Worm (Caenorhabditis elegans) whole organism, L1 larva: ENCODE measurements around the gene F58F9.3.

ENCODE experiments used
- ceh-82 ChIP-seq, 3 experiments: fragments of 150-350 bp in 1 of 3; sonication (generic microtip) in 2 of 3; optimal IDR thresholded peaks; 2 replicates each; lab custom pipeline; 2014 to 2017; ENCODE audit warnings: missing biosample characterization in 3 of 3, missing genetic modification characterization in 3 of 3
- ceh-88 ChIP-seq: fragments of 200-800 bp; sonication (Bioruptor generic); IDR thresholded peaks from 2 replicates; pipeline ENCODE4 v1.3.6; 2022; ENCODE audit warnings: missing genetic modification characterization, missing compliant biosample characterization
- ces-1 ChIP-seq: fragments of 150-350 bp; optimal IDR thresholded peaks from 2 replicates; lab custom pipeline; 2014; ENCODE audit warnings: missing biosample characterization, missing genetic modification reagents, missing genetic modification characterization
- lin-13 ChIP-seq: fragments of 150-350 bp; optimal IDR thresholded peaks from 2 replicates; lab custom pipeline; 2014; ENCODE audit warnings: missing biosample characterization, missing genetic modification reagents, missing genetic modification characterization
- mep-1 ChIP-seq: fragments of 150-350 bp; optimal IDR thresholded peaks from 2 replicates; lab custom pipeline; 2014; ENCODE audit warnings: missing biosample characterization, missing genetic modification characterization
- nhr-11 ChIP-seq: fragments of 150-350 bp; optimal IDR thresholded peaks from 2 replicates; lab custom pipeline; 2014; ENCODE audit warnings: missing biosample characterization, missing genetic modification characterization
- nhr-237 ChIP-seq: fragments of 150-350 bp; optimal IDR thresholded peaks from 2 replicates; lab custom pipeline; 2014; ENCODE audit warnings: missing biosample characterization, missing genetic modification characterization
- nhr-77 ChIP-seq: fragments of 150-350 bp; optimal IDR thresholded peaks from 2 replicates; lab custom pipeline; 2014; ENCODE audit warnings: missing biosample characterization, missing genetic modification characterization
- nhr-90 ChIP-seq: sonication (generic microtip); optimal IDR thresholded peaks from 2 replicates; lab custom pipeline; 2016; ENCODE audit warnings: mild to moderate bottlenecking, missing genetic modification characterization, missing compliant biosample characterization; ENCODE audit not compliant: poor library complexity
- sptf-1 ChIP-seq: fragments of 150-350 bp; optimal IDR thresholded peaks from 2 replicates; lab custom pipeline; 2014; ENCODE audit warnings: missing biosample characterization, missing genetic modification characterization
- zip-4 ChIP-seq: fragments of 200-800 bp; sonication (Bioruptor generic); optimal IDR thresholded peaks from 2 replicates; lab custom pipeline; 2018; ENCODE audit warnings: mild to moderate bottlenecking, missing genetic modification characterization, moderate library complexity, missing compliant biosample characterization
- ztf-11 ChIP-seq, 2 experiments: sonication (generic microtip); optimal IDR thresholded peaks; 2 replicates each; lab custom pipeline; 2016 to 2017; ENCODE audit warnings: missing genetic modification characterization in 2 of 2, missing biosample characterization in 1 of 2, missing compliant biosample characterization in 1 of 2
- ztf-4 ChIP-seq: fragments of 150-350 bp; optimal IDR thresholded peaks from 2 replicates; lab custom pipeline; 2014; ENCODE audit warnings: missing biosample characterization, missing genetic modification characterization

DNA sequence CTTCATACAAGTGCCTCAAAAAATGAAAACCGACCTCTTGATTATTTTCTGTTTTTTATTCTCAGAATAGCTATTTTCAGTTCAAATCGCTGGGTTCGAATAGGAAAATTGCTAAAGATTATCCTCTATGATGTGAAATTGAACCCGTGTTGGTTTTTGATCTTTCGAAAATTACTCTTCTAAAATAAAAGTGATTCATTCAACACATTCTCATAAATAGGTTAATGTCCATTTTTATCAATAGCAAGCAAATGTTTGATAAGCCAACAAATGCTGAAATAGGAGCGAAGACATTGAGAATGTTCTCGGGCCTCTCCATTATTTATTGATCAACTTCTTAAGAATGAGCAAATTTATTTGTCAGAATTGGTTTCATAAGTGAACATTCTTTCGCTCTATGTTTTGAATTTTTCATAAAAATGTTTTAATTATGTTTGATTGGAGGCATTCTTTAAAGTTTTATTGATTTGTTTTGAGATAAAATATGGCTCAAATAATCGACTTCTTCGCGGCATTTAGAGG, at the start of gene F58F9.3:
- TF ChIP-seq mep-1 (tag; lab: Kevin White, UChicago): no peak
- TF ChIP-seq ceh-82 (tag; optimal IDR thresholded peaks at IDR 0.05; lab: Kevin White, UChicago): no peak
- no peak for TF ChIP-seq sptf-1 (tag; lab: Kevin White, UChicago)
- TF ChIP-seq zip-4 (GFP tag; lab: Kevin White, UChicago): no peak
- no peak for TF ChIP-seq ceh-88 (GFP tag; lab: Robert Waterston, UW)
- no peak for TF ChIP-seq ces-1 (GFP tag; lab: Kevin White, UChicago)
- no peak for TF ChIP-seq nhr-77 (tag; lab: Kevin White, UChicago)
- no peak for TF ChIP-seq nhr-237 (tag; lab: Kevin White, UChicago)
- no peak for TF ChIP-seq nhr-11 (tag; lab: Kevin White, UChicago)
- no peak for TF ChIP-seq ztf-4
- no peak for TF ChIP-seq nhr-90 (tag; lab: Kevin White, UChicago)
- no peak for TF ChIP-seq lin-13 (GFP tag; lab: Kevin White, UChicago)
- TF ChIP-seq ztf-11 (tag; optimal IDR thresholded peaks at IDR 0.05; lab: Kevin White, UChicago): no peak
